Worm (Caenorhabditis elegans) whole organism, L4 larva: ENCODE data around the gene T12B3.3.
A peak's percentile ranks its signal among the peaks of the same experiment; 100 is the strongest.

Experiments used
- F26F4.8 ChIP-seq: fragments of 200-800 bp; sonication (Bioruptor generic); conservative IDR thresholded peaks from 2 replicates; pipeline ENCODE4 v1.3.6; 2022; ENCODE audit warnings: missing genetic modification characterization, missing compliant biosample characterization
- F37D6.2 ChIP-seq: sonication (generic microtip); optimal IDR thresholded peaks from 2 replicates; lab custom pipeline; 2016; ENCODE audit warnings: mild to moderate bottlenecking, missing genetic modification characterization, missing compliant biosample characterization
- F44E2.7 ChIP-seq: fragments of 200-800 bp; sonication (Bioruptor generic); IDR thresholded peaks from 2 replicates; pipeline ENCODE4 v2.1.2; 2022; ENCODE audit warnings: missing genetic modification characterization, missing compliant biosample characterization
- F49E8.2 ChIP-seq: sonication (generic microtip); optimal IDR thresholded peaks from 2 replicates; lab custom pipeline; 2016; ENCODE audit warnings: missing compliant biosample characterization, mild to moderate bottlenecking, missing genetic modification characterization, borderline replicate concordance
- R02D3.7 ChIP-seq: fragments of 150-350 bp; sonication (generic microtip); optimal IDR thresholded peaks from 3 replicates; lab custom pipeline; 2014; ENCODE audit warnings: missing biosample characterization, missing genetic modification characterization
- T20F7.1 ChIP-seq: fragments of 200-800 bp; sonication (Bioruptor generic); optimal IDR thresholded peaks from 2 replicates; lab custom pipeline; 2018; ENCODE audit warnings: mild to moderate bottlenecking, missing genetic modification characterization, missing compliant biosample characterization
- Y105C5A.15 ChIP-seq: fragments of 200-800 bp; sonication (Bioruptor generic); IDR thresholded peaks from 2 replicates; pipeline ENCODE4 v1.3.6; 2022; ENCODE audit warnings: missing genetic modification characterization, missing compliant biosample characterization
- ZK337.2 ChIP-seq: fragments of 200-800 bp; sonication (Bioruptor generic); IDR thresholded peaks from 2 replicates; pipeline ENCODE4 v1.3.6; 2022; ENCODE audit warnings: missing genetic modification reagents, missing genetic modification characterization, missing compliant biosample characterization
- ZK546.5 ChIP-seq, 2 experiments: sonication (generic microtip); optimal IDR thresholded peaks; 2 replicates each; lab custom pipeline; 2017; ENCODE audit warnings: missing biosample characterization in 2 of 2, missing genetic modification characterization in 2 of 2
- aha-1 ChIP-seq: fragments of 150-350 bp; peaks from one replicate; lab custom pipeline; 2014; ENCODE audit warnings: missing biosample characterization, missing genetic modification characterization
- arid-1 ChIP-seq: fragments of 200-800 bp; sonication (Bioruptor generic); conservative IDR thresholded peaks from 2 replicates; pipeline ENCODE4 v1.3.6; 2022; ENCODE audit warnings: missing genetic modification reagents, missing genetic modification characterization, missing compliant biosample characterization
- ceh-32 ChIP-seq: sonication (generic microtip); optimal IDR thresholded peaks from 2 replicates; lab custom pipeline; 2016; ENCODE audit warnings: mild to moderate bottlenecking, missing genetic modification characterization, missing compliant biosample characterization; ENCODE audit not compliant: poor library complexity
- daf-16 ChIP-seq, 3 experiments: sonication (generic microtip); optimal IDR thresholded peaks; 2 replicates each; lab custom pipeline; 2016 to 2017; ENCODE audit warnings: missing genetic modification characterization in 3 of 3, missing genetic modification reagents in 3 of 3, mild to moderate bottlenecking in 2 of 3, missing compliant biosample characterization in 2 of 3, missing biosample characterization in 1 of 3, moderate library complexity in 1 of 3
- daf-19 ChIP-seq: fragments of 200-800 bp; sonication (Bioruptor generic); conservative IDR thresholded peaks from 2 replicates; pipeline ENCODE4 v1.3.6; 2022; ENCODE audit warnings: missing genetic modification characterization, missing compliant biosample characterization
- daf-8 ChIP-seq: fragments of 200-800 bp; sonication (Bioruptor generic); IDR thresholded peaks from 2 replicates; pipeline ENCODE4 v1.3.6; 2022; ENCODE audit warnings: missing genetic modification characterization, missing compliant biosample characterization
- dmd-6 ChIP-seq: fragments of 200-800 bp; sonication (Bioruptor generic); IDR thresholded peaks from 2 replicates; pipeline ENCODE4 v1.3.6; 2022; ENCODE audit warnings: missing genetic modification reagents, missing genetic modification characterization, missing compliant biosample characterization
- dmd-8 ChIP-seq: fragments of 200-800 bp; sonication (Bioruptor generic); IDR thresholded peaks from 2 replicates; pipeline ENCODE4 v1.3.6; 2022; ENCODE audit warnings: missing genetic modification characterization, missing compliant biosample characterization
- duxl-1 ChIP-seq: sonication (generic microtip); optimal IDR thresholded peaks from 2 replicates; lab custom pipeline; 2016; ENCODE audit warnings: mild to moderate bottlenecking, missing genetic modification characterization, moderate library complexity, missing compliant biosample characterization; ENCODE audit not compliant: poor library complexity
- dve-1 ChIP-seq: sonication (generic microtip); optimal IDR thresholded peaks from 2 replicates; lab custom pipeline; 2017; ENCODE audit warnings: antibody characterized with exemption, mild to moderate bottlenecking, missing genetic modification characterization, missing compliant biosample characterization; ENCODE audit not compliant: insufficient read depth
- egl-27 ChIP-seq: sonication (generic microtip); optimal IDR thresholded peaks from 3 replicates; lab custom pipeline; 2017; ENCODE audit warnings: missing biosample characterization, missing genetic modification reagents, missing genetic modification characterization
- fkh-10 ChIP-seq: fragments of 150-350 bp; optimal IDR thresholded peaks from 2 replicates; lab custom pipeline; 2014; ENCODE audit warnings: missing biosample characterization, missing genetic modification reagents, missing genetic modification characterization
- hlh-11 ChIP-seq: fragments of 200-800 bp; sonication (Bioruptor generic); optimal IDR thresholded peaks from 2 replicates; lab custom pipeline; 2018; ENCODE audit warnings: mild to moderate bottlenecking, missing genetic modification characterization, missing compliant biosample characterization
- hmg-1.1 ChIP-seq: fragments of 200-800 bp; sonication (Bioruptor generic); IDR thresholded peaks from 2 replicates; pipeline ENCODE4 v1.3.6; 2022; ENCODE audit warnings: missing genetic modification reagents, missing genetic modification characterization, missing compliant biosample characterization
- lim-7 ChIP-seq: fragments of 200-800 bp; sonication (Bioruptor generic); IDR thresholded peaks from 2 replicates; pipeline ENCODE4 v1.3.6; 2022; ENCODE audit warnings: missing genetic modification characterization, missing compliant biosample characterization
- lin-15B ChIP-seq: fragments of 150-350 bp; sonication (generic microtip); optimal IDR thresholded peaks from 3 replicates; lab custom pipeline; 2014; ENCODE audit warnings: missing biosample characterization, missing genetic modification characterization
- lin-29 ChIP-seq: fragments of 200-800 bp; sonication (Bioruptor generic); IDR thresholded peaks from 2 replicates; pipeline ENCODE4 v1.3.6; 2022; ENCODE audit warnings: missing genetic modification reagents, missing genetic modification characterization, missing compliant biosample characterization
- lsy-2 ChIP-seq, 2 experiments: fragments of 150-350 bp in 1 of 2; sonication (generic microtip) in 1 of 2; optimal IDR thresholded peaks; 2 replicates each; lab custom pipeline; 2014 to 2017; ENCODE audit warnings: missing biosample characterization in 2 of 2, missing genetic modification characterization in 2 of 2
- madf-9 ChIP-seq: fragments of 200-800 bp; sonication (Bioruptor generic); conservative IDR thresholded peaks from 2 replicates; pipeline ENCODE4 v1.3.6; 2022; ENCODE audit warnings: missing genetic modification reagents, missing genetic modification characterization, missing compliant biosample characterization
- mdl-1 ChIP-seq, 2 experiments: fragments of 150-350 bp in 1 of 2; sonication (generic microtip) in 1 of 2; optimal IDR thresholded peaks; 2 replicates each; lab custom pipeline; 2014 to 2017; ENCODE audit warnings: missing biosample characterization in 2 of 2, missing genetic modification characterization in 2 of 2
- mep-1 ChIP-seq: fragments of 150-350 bp; sonication (generic microtip); optimal IDR thresholded peaks from 3 replicates; lab custom pipeline; 2014; ENCODE audit warnings: missing biosample characterization, missing genetic modification characterization
- mes-2 ChIP-seq: sonication (generic microtip); optimal IDR thresholded peaks from 2 replicates; lab custom pipeline; 2016; ENCODE audit warnings: missing genotype, mild to moderate bottlenecking, missing genetic modification characterization, missing compliant biosample characterization; ENCODE audit not compliant: poor library complexity, severe bottlenecking
- nhr-10 ChIP-seq: fragments of 150-350 bp; optimal IDR thresholded peaks from 2 replicates; lab custom pipeline; 2014; ENCODE audit warnings: missing biosample characterization, missing genetic modification characterization
- nhr-11 ChIP-seq: fragments of 150-350 bp; optimal IDR thresholded peaks from 2 replicates; lab custom pipeline; 2014; ENCODE audit warnings: missing biosample characterization, missing genetic modification characterization
- nhr-111 ChIP-seq: fragments of 200-800 bp; sonication (Bioruptor generic); optimal IDR thresholded peaks from 2 replicates; lab custom pipeline; 2018; ENCODE audit warnings: mild to moderate bottlenecking, missing genetic modification characterization, missing compliant biosample characterization
- nhr-237 ChIP-seq: sonication (generic microtip); optimal IDR thresholded peaks from 2 replicates; lab custom pipeline; 2017; ENCODE audit warnings: missing biosample characterization, missing genetic modification characterization
- nhr-25 ChIP-seq: sonication (generic microtip); optimal IDR thresholded peaks from 2 replicates; lab custom pipeline; 2017; ENCODE audit warnings: missing genetic modification characterization, mild to moderate bottlenecking, missing compliant biosample characterization, antibody characterized with exemption, moderate library complexity, borderline replicate concordance; ENCODE audit not compliant: insufficient read depth
- nhr-28 ChIP-seq: fragments of 150-350 bp; optimal IDR thresholded peaks from 2 replicates; lab custom pipeline; 2014; ENCODE audit warnings: missing biosample characterization, missing genetic modification characterization
- nhr-41 ChIP-seq: fragments of 200-800 bp; sonication (Bioruptor generic); IDR thresholded peaks from 2 replicates; pipeline ENCODE4 v1.3.6; 2022; ENCODE audit warnings: missing genetic modification reagents, missing genetic modification characterization, missing compliant biosample characterization
- nhr-42 ChIP-seq: fragments of 200-800 bp; sonication (Bioruptor generic); IDR thresholded peaks from 2 replicates; pipeline ENCODE4 v1.3.6; 2022; ENCODE audit warnings: missing genetic modification characterization, missing compliant biosample characterization
- nhr-6 ChIP-seq: fragments of 150-350 bp; optimal IDR thresholded peaks from 2 replicates; lab custom pipeline; 2014; ENCODE audit warnings: missing biosample characterization, missing genetic modification characterization
- nhr-76 ChIP-seq: fragments of 150-350 bp; optimal IDR thresholded peaks from 2 replicates; lab custom pipeline; 2014; ENCODE audit warnings: missing biosample characterization, missing genetic modification characterization
- nhr-77 ChIP-seq: fragments of 150-350 bp; optimal IDR thresholded peaks from 2 replicates; lab custom pipeline; 2014; ENCODE audit warnings: missing biosample characterization, missing genetic modification characterization
- rbr-2 ChIP-seq: sonication (generic microtip); optimal IDR thresholded peaks from 2 replicates; lab custom pipeline; 2016; ENCODE audit warnings: missing genotype, missing genetic modification characterization, missing compliant biosample characterization
- sdz-12 ChIP-seq: fragments of 200-800 bp; sonication (Bioruptor generic); optimal IDR thresholded peaks from 2 replicates; lab custom pipeline; 2018; ENCODE audit warnings: mild to moderate bottlenecking, missing genetic modification characterization, missing compliant biosample characterization
- set-16 ChIP-seq: fragments of 200-800 bp; sonication (Bioruptor generic); IDR thresholded peaks from 2 replicates; pipeline ENCODE4 v1.3.6; 2022; ENCODE audit warnings: missing genetic modification reagents, missing genetic modification characterization, missing compliant biosample characterization
- snpc-1.2 ChIP-seq: fragments of 200-800 bp; sonication (Bioruptor generic); IDR thresholded peaks from 2 replicates; pipeline ENCODE4 v1.3.6; 2022; ENCODE audit warnings: missing genetic modification reagents, missing genetic modification characterization, missing compliant biosample characterization
- tag-97 ChIP-seq: fragments of 200-800 bp; sonication (Bioruptor generic); IDR thresholded peaks from 2 replicates; pipeline ENCODE4 v1.3.6; 2022; ENCODE audit warnings: missing genetic modification characterization, missing compliant biosample characterization
- tra-1 ChIP-seq: fragments of 200-800 bp; sonication (Bioruptor generic); IDR thresholded peaks from 2 replicates; pipeline ENCODE4 v1.3.6; 2022; ENCODE audit warnings: missing genetic modification reagents, missing genetic modification characterization, missing compliant biosample characterization
- zfp-3 ChIP-seq: fragments of 200-800 bp; sonication (Bioruptor generic); conservative IDR thresholded peaks from 2 replicates; pipeline ENCODE4 v1.3.6; 2022; ENCODE audit warnings: missing genetic modification reagents, missing genetic modification characterization, missing compliant biosample characterization
- zip-11 ChIP-seq: fragments of 200-800 bp; sonication (Bioruptor generic); IDR thresholded peaks from 2 replicates; pipeline ENCODE4 v1.3.6; 2022; ENCODE audit warnings: missing genetic modification characterization, missing compliant biosample characterization
- ztf-11 ChIP-seq: fragments of 150-350 bp; optimal IDR thresholded peaks from 2 replicates; lab custom pipeline; 2014; ENCODE audit warnings: missing biosample characterization, missing genetic modification characterization
- ztf-7 ChIP-seq: fragments of 150-350 bp; optimal IDR thresholded peaks from 2 replicates; lab custom pipeline; 2014; ENCODE audit warnings: missing biosample characterization, missing genetic modification characterization

The T12B3.3 gene

DNA sequence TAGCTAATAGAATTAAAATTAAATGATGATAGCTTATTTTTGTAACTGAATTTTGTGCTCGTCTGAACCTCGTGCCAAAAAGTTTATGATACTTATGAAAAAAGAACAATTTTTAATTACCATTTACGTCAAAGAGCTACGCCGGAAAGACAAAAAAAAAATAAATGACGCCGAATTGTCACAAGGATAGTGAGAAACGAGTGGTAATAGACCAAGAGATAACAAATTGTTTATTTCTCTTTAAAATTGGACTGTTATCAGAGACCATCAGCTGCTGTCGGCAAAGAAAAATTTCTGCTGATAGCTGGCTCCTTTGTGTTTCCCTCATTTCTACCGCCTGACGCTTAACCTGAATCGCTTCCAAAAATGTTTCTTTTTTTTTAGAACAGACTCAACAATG is 18.8 kb downstream of the T12B3.3 start, which contains the start of gene pitr-1 (continued):
- no peak for TF ChIP-seq nhr-10 (tag; lab: Kevin White, UChicago)
- TF ChIP-seq nhr-25, result no peak
- TF ChIP-seq daf-8, result no peak
- TF ChIP-seq Y105C5A.15 (GFP tag; lab: Robert Waterston, UW), result no peak
- no peak for TF ChIP-seq mes-2 (tag; lab: Kevin White, UChicago)
- no peak for TF ChIP-seq nhr-237 (tag; lab: Kevin White, UChicago)
- TF ChIP-seq nhr-41, result no peak
- TF ChIP-seq aha-1 (tag; lab: Kevin White, UChicago), result no peak
- no peak for TF ChIP-seq fkh-10 (GFP tag; lab: Kevin White, UChicago)
- TF ChIP-seq snpc-1.2, result no peak
- no peak for TF ChIP-seq arid-1
- TF ChIP-seq tag-97 (GFP tag; lab: Robert Waterston, UW), result no peak
- TF ChIP-seq mep-1 (tag; lab: Kevin White, UChicago), result no peak
- no peak for TF ChIP-seq daf-16 (GFP tag; optimal IDR thresholded peaks at IDR 0.05; lab: Kevin White, UChicago)
- TF ChIP-seq daf-16 (tag; optimal IDR thresholded peaks at IDR 0.05; lab: Kevin White, UChicago), result peak; percentile 84
- TF ChIP-seq nhr-6 (tag; lab: Kevin White, UChicago), result no peak
- no peak for TF ChIP-seq daf-19 (GFP tag; lab: Robert Waterston, UW)
- TF ChIP-seq dmd-8 (GFP tag; lab: Robert Waterston, UW), result no peak
- no peak for TF ChIP-seq tra-1
- TF ChIP-seq ZK337.2 (GFP tag; lab: Robert Waterston, UW), result no peak
- no peak for TF ChIP-seq lim-7 (GFP tag; lab: Robert Waterston, UW)
- peak; percentile 61 for TF ChIP-seq nhr-77 (tag; lab: Kevin White, UChicago)
- TF ChIP-seq ZK546.5 (tag; optimal IDR thresholded peaks at IDR 0.05; lab: Kevin White, UChicago), result no peak
- TF ChIP-seq F44E2.7 (GFP tag; lab: Robert Waterston, UW), result no peak
- TF ChIP-seq madf-9, result no peak
- TF ChIP-seq nhr-11, result no peak
- peak; percentile 59 for TF ChIP-seq dmd-6
- TF ChIP-seq ceh-32 (tag; lab: Kevin White, UChicago), result no peak
- TF ChIP-seq nhr-28 (tag; lab: Kevin White, UChicago), result peak; percentile 78
- no peak for TF ChIP-seq set-16 (GFP tag; lab: Robert Waterston, UW)
- TF ChIP-seq rbr-2 (tag; lab: Kevin White, UChicago), result no peak
- no peak for TF ChIP-seq egl-27 (tag; lab: Kevin White, UChicago)
- TF ChIP-seq F26F4.8 (GFP tag; lab: Robert Waterston, UW), result no peak
- no peak for TF ChIP-seq zip-11 (GFP tag; lab: Robert Waterston, UW)
- TF ChIP-seq ztf-11 (tag; lab: Kevin White, UChicago), result no peak
- no peak for TF ChIP-seq nhr-42 (GFP tag; lab: Robert Waterston, UW)
- TF ChIP-seq R02D3.7 (tag; lab: Kevin White, UChicago), result no peak
- no peak for TF ChIP-seq F37D6.2 (tag; lab: Kevin White, UChicago)
- no peak for TF ChIP-seq T20F7.1
- no peak for TF ChIP-seq lin-15B (tag; lab: Kevin White, UChicago)
- no peak for TF ChIP-seq lin-29 (GFP tag; lab: Robert Waterston, UW)
- no peak for TF ChIP-seq sdz-12 (GFP tag; lab: Kevin White, UChicago)
- TF ChIP-seq dve-1, result peak; percentile 78
- no peak for TF ChIP-seq duxl-1 (tag; lab: Kevin White, UChicago)
- peak in 1 of 2 experiments; percentile 13 for TF ChIP-seq mdl-1 (tag; optimal IDR thresholded peaks at IDR 0.05; lab: Kevin White, UChicago)
- peak; percentile 88 for TF ChIP-seq hlh-11 (tag; lab: Kevin White, UChicago)
- TF ChIP-seq nhr-76, result no peak
- TF ChIP-seq nhr-111, result no peak
- TF ChIP-seq lsy-2 (tag; optimal IDR thresholded peaks at IDR 0.05; lab: Kevin White, UChicago), result no peak
- no peak for TF ChIP-seq zfp-3 (GFP tag; lab: Robert Waterston, UW)
- TF ChIP-seq F49E8.2 (tag; lab: Kevin White, UChicago), result no peak
- TF ChIP-seq hmg-1.1, result no peak
- TF ChIP-seq ztf-7 (tag; lab: Kevin White, UChicago), result no peak
